Worm (Caenorhabditis elegans) whole organism, late embryonic: ENCODE results near the gene ZK1240.2.

Experiments used
- ceh-14 ChIP-seq: sonication (generic microtip); optimal IDR thresholded peaks from 2 replicates; lab custom pipeline; 2016; ENCODE audit warnings: missing genotype, missing genetic modification characterization, missing compliant biosample characterization
- fkh-10 ChIP-seq: fragments of 150-350 bp; optimal IDR thresholded peaks from 2 replicates; lab custom pipeline; 2014; ENCODE audit warnings: missing biosample characterization, missing genetic modification reagents, missing genetic modification characterization
- gmeb-2 ChIP-seq: sonication (generic microtip); optimal IDR thresholded peaks from 2 replicates; lab custom pipeline; 2016; ENCODE audit warnings: missing genetic modification characterization, inconsistent platforms, missing compliant biosample characterization
- hlh-6 ChIP-seq: sonication (generic microtip); optimal IDR thresholded peaks from 2 replicates; lab custom pipeline; 2016; ENCODE audit warnings: missing genotype, missing genetic modification characterization, missing compliant biosample characterization
- hlh-8 ChIP-seq: sonication (generic microtip); optimal IDR thresholded peaks from 2 replicates; lab custom pipeline; 2016; ENCODE audit warnings: missing genotype, missing genetic modification characterization, missing compliant biosample characterization
- lim-6 ChIP-seq: sonication (generic microtip); optimal IDR thresholded peaks from 2 replicates; lab custom pipeline; 2016; ENCODE audit warnings: missing genetic modification characterization, missing compliant biosample characterization
- nfya-1 ChIP-seq: sonication (generic microtip); optimal IDR thresholded peaks from 2 replicates; lab custom pipeline; 2017; ENCODE audit warnings: missing genetic modification characterization, mild to moderate bottlenecking, missing compliant biosample characterization, antibody characterized with exemption, moderate library complexity
- nhr-11 ChIP-seq: fragments of 150-350 bp; optimal IDR thresholded peaks from 2 replicates; lab custom pipeline; 2014; ENCODE audit warnings: missing biosample characterization, missing genetic modification characterization
- pqm-1 ChIP-seq: sonication (generic microtip); optimal IDR thresholded peaks from 2 replicates; lab custom pipeline; 2016; ENCODE audit warnings: missing genetic modification characterization, missing compliant biosample characterization
- rnt-1 ChIP-seq: sonication (generic microtip); optimal IDR thresholded peaks from 2 replicates; lab custom pipeline; 2016; ENCODE audit warnings: missing genetic modification characterization, missing compliant biosample characterization
- tbx-2 ChIP-seq: sonication (generic microtip); optimal IDR thresholded peaks from 2 replicates; lab custom pipeline; 2016; ENCODE audit warnings: missing genetic modification characterization, missing compliant biosample characterization
- unc-42 ChIP-seq: sonication (generic microtip); optimal IDR thresholded peaks from 2 replicates; lab custom pipeline; 2016; ENCODE audit warnings: missing genotype, missing genetic modification characterization, missing compliant biosample characterization

DNA sequence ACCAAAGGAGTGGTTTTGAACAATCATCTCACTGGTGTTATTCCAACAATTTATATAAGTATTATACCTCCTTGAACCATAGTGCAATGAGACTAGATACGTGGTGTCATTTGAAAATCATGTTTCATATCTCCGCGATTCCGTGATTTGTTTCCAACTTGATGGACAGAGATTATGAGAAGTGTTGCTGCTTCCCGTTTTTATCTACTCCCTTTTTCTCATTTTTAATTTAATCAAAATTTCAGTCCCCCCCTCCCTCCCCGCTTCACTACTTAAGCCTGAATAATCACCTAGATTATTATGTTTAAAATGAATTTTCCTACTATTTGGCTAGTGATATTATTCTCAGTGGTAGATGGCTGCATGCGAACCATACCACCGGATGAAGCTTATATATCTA is 48.9 kb downstream of the ZK1240.2 start, which contains the start of gene F16G10.3:
- TF ChIP-seq hlh-8 (tag; lab: Kevin White, UChicago) (no peak), ceh-14 (tag; lab: Kevin White, UChicago) (no peak), rnt-1 (tag; lab: Kevin White, UChicago) (no peak), pqm-1 (tag; lab: Kevin White, UChicago) (no peak), hlh-6 (tag; lab: Kevin White, UChicago) (no peak), lim-6 (tag; lab: Kevin White, UChicago) (no peak), nfya-1 (tag; lab: Kevin White, UChicago) (no peak), unc-42 (no peak), nhr-11 (tag; lab: Kevin White, UChicago) (no peak), tbx-2 (no peak), gmeb-2 (tag; lab: Kevin White, UChicago) (no peak), fkh-10 (no peak)
